Worm (Caenorhabditis elegans): Measurements from ENCODE around the gene bpl-1.

DNA sequence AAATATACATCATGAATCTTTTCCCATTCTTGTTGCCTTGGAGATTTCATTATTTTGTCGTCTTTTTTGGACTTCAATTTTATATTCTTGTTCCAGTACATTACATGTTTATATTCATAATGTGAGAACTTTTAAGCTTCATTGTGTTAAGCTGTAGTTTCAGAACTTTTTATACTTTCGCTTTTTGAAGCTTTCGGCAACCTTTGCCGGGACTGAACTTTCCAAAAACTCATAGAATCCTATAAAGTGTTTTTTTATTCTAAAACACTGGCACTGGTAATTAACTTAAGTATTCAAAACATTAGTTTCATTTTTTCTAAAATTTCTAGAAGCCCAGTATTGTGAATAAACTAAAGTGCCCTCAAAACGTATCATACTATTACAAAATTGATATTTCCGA is 49.0 kb downstream of the bpl-1 start, which contains the start of gene C32D5.4:
- TF ChIP-seq fos-1 (tag; optimal IDR thresholded peaks at IDR 0.05), result no peak
- no peak for TF ChIP-seq ceh-82 (tag; optimal IDR thresholded peaks at IDR 0.05)
- TF ChIP-seq R02D3.7 (tag; optimal IDR thresholded peaks at IDR 0.05), result no peak
- TF ChIP-seq unc-62 (GFP tag; optimal IDR thresholded peaks at IDR 0.05), result no peak
- TF ChIP-seq egl-27 (tag; optimal IDR thresholded peaks at IDR 0.05), result no peak
- no peak for TF ChIP-seq aly-2 (tag; optimal IDR thresholded peaks at IDR 0.05)

Measured in whole organism, L3 larva.